Worm (Caenorhabditis elegans): ENCODE results near the gene F19G12.4.

DNA sequence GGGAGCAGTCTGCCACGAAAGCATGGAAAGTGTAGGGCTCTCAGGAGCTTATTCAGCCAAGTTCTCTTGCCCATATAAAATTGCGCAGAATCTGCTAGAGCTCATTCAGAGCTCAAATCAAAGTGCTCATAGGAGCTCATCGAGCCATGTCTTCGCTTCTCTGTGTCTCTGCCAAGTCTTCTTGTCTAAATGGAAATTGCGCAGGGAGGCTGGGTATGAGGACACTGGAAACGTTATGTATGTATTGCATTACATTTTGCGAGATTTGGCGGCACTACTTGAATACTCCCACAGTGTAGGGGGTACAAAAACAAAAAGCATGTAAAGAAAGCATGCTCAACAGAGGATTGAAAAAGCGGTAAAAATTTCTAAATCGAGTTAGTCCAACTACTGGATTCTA, 20.0 kb downstream of the F19G12.4 start:
- TF ChIP-seq F57C9.4 (tag; optimal IDR thresholded peaks at IDR 0.05): no peak
- no peak for TF ChIP-seq cebp-1 (GFP tag; IDR thresholded peaks at IDR 0.05)
- TF ChIP-seq cebp-1 (tag; optimal IDR thresholded peaks at IDR 0.05): peak; percentile 9
